Fruit fly (Drosophila melanogaster): ENCODE data around the gene Tti1.

Tti1 gene

dm6 chr3R:9767620-9768592, 13.4 kb upstream of the Tti1 start, which contains the start of gene Naa80:
Naa80 (plus strand) TSS chr3R:9767834.
- TF ChIP-seq CG17801 (GFP tag; optimal IDR thresholded peaks at IDR 0.05; ENCODE audit: partially characterized antibody): peak; percentile 29

dm6 chr3R:9762955-9763931, 8.8 kb upstream of the Tti1 start, which contains the start of the genes Snap24 and CG8478:
Snap24 (minus strand) TSS chr3R:9763150.
CG8478 (plus strand) TSS chr3R:9763650.
- no peak for TF ChIP-seq CG17801 (GFP tag; optimal IDR thresholded peaks at IDR 0.05; ENCODE audit: partially characterized antibody)

dm6 chr3R:9759360-9760191, 5.1 kb upstream of the Tti1 start, which contains the start of gene Mpi:
Mpi (plus strand) TSS chr3R:9759622.
- peak; percentile 72 for TF ChIP-seq CG17801 (GFP tag; optimal IDR thresholded peaks at IDR 0.05; ENCODE audit: partially characterized antibody)

dm6 chr3R:9756187-9756586, 1.7 kb upstream of the Tti1 start, which contains the start of the genes Alg12 and Rpt3R:
Alg12 (plus strand) TSS chr3R:9756491.
Rpt3R (minus strand) TSS chr3R:9756510.
- no peak for TF ChIP-seq CG17801 (GFP tag; optimal IDR thresholded peaks at IDR 0.05; ENCODE audit: partially characterized antibody)

- TF ChIP-seq CG17801 (GFP tag; optimal IDR thresholded peaks at IDR 0.05; ENCODE audit: partially characterized antibody): no peak
These were observed 6.4 kb downstream of the Tti1 start for dm6 chr3R:9747900-9748663.

dm6 chr3R:9747875-9747899, 6.8 kb downstream of the Tti1 start, which contains the start of gene PpD3:
PpD3 (plus strand) TSS chr3R:9747875.
- TF ChIP-seq CG17801 (GFP tag; optimal IDR thresholded peaks at IDR 0.05; ENCODE audit: partially characterized antibody): no peak

- TF ChIP-seq CG17801 (GFP tag; optimal IDR thresholded peaks at IDR 0.05; ENCODE audit: partially characterized antibody): peak; percentile 80
These were observed 7.1 kb downstream of the Tti1 start, which contains the start of gene CG12948 for dm6 chr3R:9747272-9747874. CG12948 (minus strand) TSS chr3R:9747744.

dm6 chr3R:9746267-9746666, 8.2 kb downstream of the Tti1 start, which contains the start of gene CG34409:
CG34409 (minus strand) TSS chr3R:9746367.
- no peak for TF ChIP-seq CG17801 (GFP tag; optimal IDR thresholded peaks at IDR 0.05; ENCODE audit: partially characterized antibody)

dm6 chr3R:9745442-9745841, 9.0 kb downstream of the Tti1 start:
- TF ChIP-seq CG17801 (GFP tag; optimal IDR thresholded peaks at IDR 0.05; ENCODE audit: partially characterized antibody): no peak

dm6 chr3R:9743995-9744394, 10.5 kb downstream of the Tti1 start:
- no peak for TF ChIP-seq CG17801 (GFP tag; optimal IDR thresholded peaks at IDR 0.05; ENCODE audit: partially characterized antibody)

dm6 chr3R:9743217-9743616, 11.3 kb downstream of the Tti1 start, which contains the start of gene CG31415:
CG31415 (plus strand) TSS chr3R:9743517.
- no peak for TF ChIP-seq CG17801 (GFP tag; optimal IDR thresholded peaks at IDR 0.05; ENCODE audit: partially characterized antibody)

- peak; percentile 20 for TF ChIP-seq CG17801 (GFP tag; optimal IDR thresholded peaks at IDR 0.05; ENCODE audit: partially characterized antibody)
These were observed 13.8 kb downstream of the Tti1 start, which contains the start of gene Pnn for dm6 chr3R:9740713-9741112. Pnn (plus strand) TSS chr3R:9740899.

- no peak for TF ChIP-seq CG17801 (GFP tag; optimal IDR thresholded peaks at IDR 0.05; ENCODE audit: partially characterized antibody)
These were observed 14.7 kb downstream of the Tti1 start, which contains the start of gene side-VII for dm6 chr3R:9739793-9740192. side-VII (minus strand) TSS chr3R:9739979.
